Fruit fly (Drosophila melanogaster) whole organism, embryonic: ENCODE data around the gene CG31157.

Experiments used
- B-H2 ChIP-seq: fragments of 200-800 bp; sonication (Bioruptor generic); optimal IDR thresholded peaks from 2 replicates; lab custom pipeline; 2018; ENCODE audit warnings: missing biosample characterization, mild to moderate bottlenecking, missing genetic modification characterization
- CG12659 ChIP-seq: fragments of 200-800 bp; sonication (Bioruptor generic); optimal IDR thresholded peaks from 3 replicates; lab custom pipeline; 2017; ENCODE audit warnings: mild to moderate bottlenecking, missing biosample characterization, missing genetic modification reagents, missing genetic modification characterization
- CG14050 ChIP-seq: fragments of 200-800 bp; sonication (Bioruptor generic); IDR thresholded peaks from 3 replicates; pipeline ENCODE4 v1.3.6; 2022; ENCODE audit warnings: missing biosample characterization, missing genetic modification characterization
- CG1529 ChIP-seq: fragments of 200-800 bp; sonication (Bioruptor generic); optimal IDR thresholded peaks from 3 replicates; lab custom pipeline; 2018; ENCODE audit warnings: missing biosample characterization, missing genetic modification characterization
- CG15601 ChIP-seq: fragments of 200-800 bp; sonication (Bioruptor generic); optimal IDR thresholded peaks from 3 replicates; lab custom pipeline; 2019; ENCODE audit warnings: missing biosample characterization, mild to moderate bottlenecking, missing genetic modification characterization, moderate library complexity
- CG1647 ChIP-seq: fragments of 200-800 bp; sonication (Bioruptor generic); optimal IDR thresholded peaks from 3 replicates; lab custom pipeline; 2016; ENCODE audit warnings: missing biosample characterization, missing genetic modification characterization
- CG17385 ChIP-seq: fragments of 200-800 bp; sonication (Bioruptor generic); optimal IDR thresholded peaks from 3 replicates; lab custom pipeline; 2018; ENCODE audit warnings: missing biosample characterization, mild to moderate bottlenecking, missing genetic modification characterization
- CG18764 ChIP-seq: fragments of 200-800 bp; sonication (Bioruptor generic); optimal IDR thresholded peaks from 3 replicates; lab custom pipeline; 2016; ENCODE audit warnings: missing biosample characterization, missing genetic modification characterization
- CG2712 ChIP-seq: fragments of 200-800 bp; optimal IDR thresholded peaks from 3 replicates; lab custom pipeline; 2019; ENCODE audit warnings: missing biosample characterization, mild to moderate bottlenecking, missing genetic modification characterization, moderate library complexity
- CG3065 ChIP-seq: fragments of 200-800 bp; sonication (Bioruptor generic); optimal IDR thresholded peaks from 2 replicates; lab custom pipeline; 2016; ENCODE audit warnings: missing biosample characterization, missing genetic modification characterization
- CG3847 ChIP-seq: fragments of 200-800 bp; sonication (Bioruptor generic); IDR thresholded peaks from 2 replicates; pipeline ENCODE4 v1.3.6; 2022; ENCODE audit warnings: missing biosample characterization, missing genetic modification characterization
- CG4854 ChIP-seq: fragments of 200-800 bp; sonication (Bioruptor generic); optimal IDR thresholded peaks from 2 replicates; lab custom pipeline; 2016; ENCODE audit warnings: missing biosample characterization, missing genetic modification characterization, inconsistent platforms
- CG6272 ChIP-seq: fragments of 200-800 bp; sonication (Bioruptor generic); IDR thresholded peaks from 2 replicates; pipeline ENCODE4 v1.3.6; 2022; ENCODE audit warnings: missing biosample characterization, missing genetic modification characterization
- CG6791 ChIP-seq: fragments of 200-800 bp; sonication (Bioruptor generic); IDR thresholded peaks from 3 replicates; pipeline ENCODE4 v1.3.6; 2022; ENCODE audit warnings: missing biosample characterization, missing genetic modification characterization; ENCODE audit not compliant: partially characterized antibody
- CG8359 ChIP-seq: fragments of 200-800 bp; sonication (Bioruptor generic); optimal IDR thresholded peaks from 2 replicates; lab custom pipeline; 2017; ENCODE audit warnings: missing biosample characterization, mild to moderate bottlenecking, missing genetic modification characterization, borderline replicate concordance
- Doc3 ChIP-seq: fragments of 200-800 bp; sonication (Bioruptor generic); IDR thresholded peaks from 3 replicates; pipeline ENCODE4 v1.3.6; 2022; ENCODE audit warnings: missing biosample characterization, missing genetic modification characterization; ENCODE audit not compliant: partially characterized antibody
- Dref ChIP-seq: fragments of 200-800 bp; sonication (Bioruptor generic); IDR thresholded peaks from 2 replicates; pipeline ENCODE4 v1.3.6; 2022; ENCODE audit warnings: missing biosample characterization, missing genetic modification characterization
- H2.0 ChIP-seq: fragments of 200-800 bp; sonication (Bioruptor generic); IDR thresholded peaks from 2 replicates; pipeline ENCODE4 v1.3.6; 2022; ENCODE audit warnings: missing biosample characterization, missing genetic modification characterization
- HLHmδ ChIP-seq: fragments of 200-800 bp; sonication (Bioruptor generic); optimal IDR thresholded peaks from 2 replicates; lab custom pipeline; 2018; ENCODE audit warnings: missing biosample characterization, mild to moderate bottlenecking, missing genetic modification characterization, moderate library complexity
- Mrtf ChIP-seq: fragments of 200-800 bp; sonication (Bioruptor generic); IDR thresholded peaks from 3 replicates; pipeline ENCODE4 v1.3.6; 2022; ENCODE audit warnings: missing biosample characterization, missing genetic modification characterization
- PHDP ChIP-seq: fragments of 200-800 bp; sonication (Bioruptor generic); optimal IDR thresholded peaks from 3 replicates; lab custom pipeline; 2018; ENCODE audit warnings: missing biosample characterization, mild to moderate bottlenecking, missing genetic modification characterization, moderate library complexity
- Side ChIP-seq: fragments of 200-800 bp; sonication (Bioruptor generic); optimal IDR thresholded peaks from 2 replicates; lab custom pipeline; 2016; ENCODE audit warnings: missing biosample characterization, missing genetic modification characterization
- Sry-β ChIP-seq: fragments of 200-800 bp; sonication (Bioruptor generic); optimal IDR thresholded peaks from 2 replicates; lab custom pipeline; 2018; ENCODE audit warnings: missing biosample characterization, mild to moderate bottlenecking, missing genetic modification characterization, moderate library complexity
- Trl ChIP-seq, 3 experiments: fragments of >200 bp in 2 of 3; fragments of 200-800 bp in 1 of 3; sonication (Bioruptor generic) in 1 of 3; optimal IDR thresholded peaks; 2 replicates in 1 of 3; 3 replicates in 2 of 3; lab custom pipeline; 2016 to 2017; ENCODE audit warnings: missing biosample characterization in 1 of 3, missing genetic modification characterization in 1 of 3
- Xbp1 ChIP-seq: fragments of 200-800 bp; sonication (Bioruptor generic); optimal IDR thresholded peaks from 3 replicates; lab custom pipeline; 2016; ENCODE audit warnings: missing biosample characterization, mild to moderate bottlenecking, missing genetic modification characterization
- al ChIP-seq: fragments of 200-800 bp; sonication (Bioruptor generic); IDR thresholded peaks from 2 replicates; pipeline ENCODE4 v1.3.6; 2022; ENCODE audit warnings: missing biosample characterization, missing genetic modification characterization
- danr ChIP-seq: fragments of 200-800 bp; sonication (Bioruptor generic); IDR thresholded peaks from 2 replicates; pipeline ENCODE4 v1.3.6; 2022; ENCODE audit warnings: missing biosample characterization, missing genetic modification characterization
- ems ChIP-seq: fragments of 200-800 bp; sonication (Bioruptor generic); optimal IDR thresholded peaks from 3 replicates; lab custom pipeline; 2016; ENCODE audit warnings: missing biosample characterization, missing genetic modification characterization
- fd102C ChIP-seq: fragments of 200-800 bp; sonication (Bioruptor generic); optimal IDR thresholded peaks from 2 replicates; lab custom pipeline; 2018; ENCODE audit warnings: missing biosample characterization, mild to moderate bottlenecking, missing genetic modification characterization, moderate library complexity
- gfzf ChIP-seq: fragments of 200-800 bp; sonication (Bioruptor generic); optimal IDR thresholded peaks from 2 replicates; lab custom pipeline; 2016; ENCODE audit warnings: missing biosample characterization, mild to moderate bottlenecking, missing genetic modification characterization, moderate library complexity
- jigr1 ChIP-seq: fragments of 200-800 bp; sonication (Bioruptor generic); IDR thresholded peaks from 3 replicates; pipeline ENCODE4 v1.3.6; 2022; ENCODE audit warnings: missing biosample characterization, missing genetic modification characterization
- lov ChIP-seq, 2 experiments: fragments of 200-800 bp in 1 of 2; fragments of >200 bp in 1 of 2; sonication (Bioruptor generic) in 1 of 2; IDR thresholded peaks in 1 of 2; optimal IDR thresholded peaks in 1 of 2; 2 replicates in 1 of 2; 3 replicates in 1 of 2; pipeline versions ENCODE4 v1.3.6 to Lab custom; 2017 to 2022; ENCODE audit warnings: missing biosample characterization in 1 of 2, missing genetic modification characterization in 1 of 2
- maf-S ChIP-seq: fragments of 200-800 bp; sonication (Bioruptor generic); optimal IDR thresholded peaks from 2 replicates; lab custom pipeline; 2016; ENCODE audit warnings: missing biosample characterization, missing genetic modification characterization
- nau ChIP-seq: fragments of 200-800 bp; sonication (Bioruptor generic); optimal IDR thresholded peaks from 3 replicates; lab custom pipeline; 2017; ENCODE audit warnings: missing biosample characterization, mild to moderate bottlenecking, missing genetic modification characterization, missing genetic modification reagents
- org-1 ChIP-seq: fragments of 200-800 bp; sonication (Bioruptor generic); optimal IDR thresholded peaks from 2 replicates; lab custom pipeline; 2017; ENCODE audit warnings: missing biosample characterization, missing genetic modification characterization
- pnt ChIP-seq: fragments of 200-800 bp; sonication (Bioruptor generic); optimal IDR thresholded peaks from 3 replicates; lab custom pipeline; 2016; ENCODE audit warnings: missing biosample characterization, missing genetic modification characterization
- pros ChIP-seq: fragments of 200-800 bp; sonication (Bioruptor generic); optimal IDR thresholded peaks from 3 replicates; lab custom pipeline; 2019; ENCODE audit warnings: missing biosample characterization, mild to moderate bottlenecking, missing genetic modification characterization, moderate library complexity
- ro ChIP-seq: fragments of 200-800 bp; sonication (Bioruptor generic); IDR thresholded peaks from 2 replicates; pipeline ENCODE4 v1.3.6; 2022; ENCODE audit warnings: missing biosample characterization, missing genetic modification characterization
- schlank ChIP-seq: fragments of 200-800 bp; sonication (Bioruptor generic); optimal IDR thresholded peaks from 2 replicates; lab custom pipeline; 2018; ENCODE audit warnings: missing biosample characterization, mild to moderate bottlenecking, missing genetic modification characterization
- slbo ChIP-seq: fragments of 200-800 bp; sonication (Bioruptor generic); IDR thresholded peaks from 2 replicates; pipeline ENCODE4 v1.3.6; 2022; ENCODE audit warnings: missing biosample characterization, missing genetic modification characterization
- so ChIP-seq: fragments of 200-800 bp; sonication (Bioruptor generic); IDR thresholded peaks from 3 replicates; pipeline ENCODE4 v1.3.6; 2022; ENCODE audit warnings: missing biosample characterization, missing genetic modification characterization
- stc ChIP-seq: fragments of 200-800 bp; sonication (Bioruptor generic); IDR thresholded peaks from 2 replicates; pipeline ENCODE4 v1.3.6; 2022; ENCODE audit warnings: missing biosample characterization, missing genetic modification characterization
- stwl ChIP-seq: fragments of 200-800 bp; sonication (Bioruptor generic); optimal IDR thresholded peaks from 3 replicates; lab custom pipeline; 2018; ENCODE audit warnings: missing biosample characterization, mild to moderate bottlenecking, missing genetic modification characterization, moderate library complexity
- tin ChIP-seq: fragments of 200-800 bp; sonication (Bioruptor generic); optimal IDR thresholded peaks from 3 replicates; lab custom pipeline; 2016; ENCODE audit warnings: missing biosample characterization, missing genetic modification characterization
- tll ChIP-seq, 2 experiments: fragments of 200-800 bp in 1 of 2; fragments of >200 bp in 1 of 2; sonication (Bioruptor generic) in 1 of 2; optimal IDR thresholded peaks; 2 replicates each; lab custom pipeline; 2017 to 2019; ENCODE audit warnings: missing biosample characterization in 2 of 2, missing genetic modification characterization in 2 of 2, mild to moderate bottlenecking in 1 of 2, moderate library complexity in 1 of 2
- twi ChIP-seq: fragments of 200-800 bp; optimal IDR thresholded peaks from 2 replicates; lab custom pipeline; 2019; ENCODE audit warnings: missing biosample characterization, mild to moderate bottlenecking, missing genetic modification characterization, moderate library complexity
- wek ChIP-seq: fragments of 200-800 bp; sonication (Bioruptor generic); optimal IDR thresholded peaks from 3 replicates; lab custom pipeline; 2018; ENCODE audit warnings: missing biosample characterization, mild to moderate bottlenecking, missing genetic modification characterization, moderate library complexity
- zfh1 ChIP-seq: fragments of 200-800 bp; sonication (Bioruptor generic); IDR thresholded peaks from 3 replicates; pipeline ENCODE4 v1.3.6; 2022; ENCODE audit warnings: missing biosample characterization, missing genetic modification characterization

The CG31157 gene

DNA sequence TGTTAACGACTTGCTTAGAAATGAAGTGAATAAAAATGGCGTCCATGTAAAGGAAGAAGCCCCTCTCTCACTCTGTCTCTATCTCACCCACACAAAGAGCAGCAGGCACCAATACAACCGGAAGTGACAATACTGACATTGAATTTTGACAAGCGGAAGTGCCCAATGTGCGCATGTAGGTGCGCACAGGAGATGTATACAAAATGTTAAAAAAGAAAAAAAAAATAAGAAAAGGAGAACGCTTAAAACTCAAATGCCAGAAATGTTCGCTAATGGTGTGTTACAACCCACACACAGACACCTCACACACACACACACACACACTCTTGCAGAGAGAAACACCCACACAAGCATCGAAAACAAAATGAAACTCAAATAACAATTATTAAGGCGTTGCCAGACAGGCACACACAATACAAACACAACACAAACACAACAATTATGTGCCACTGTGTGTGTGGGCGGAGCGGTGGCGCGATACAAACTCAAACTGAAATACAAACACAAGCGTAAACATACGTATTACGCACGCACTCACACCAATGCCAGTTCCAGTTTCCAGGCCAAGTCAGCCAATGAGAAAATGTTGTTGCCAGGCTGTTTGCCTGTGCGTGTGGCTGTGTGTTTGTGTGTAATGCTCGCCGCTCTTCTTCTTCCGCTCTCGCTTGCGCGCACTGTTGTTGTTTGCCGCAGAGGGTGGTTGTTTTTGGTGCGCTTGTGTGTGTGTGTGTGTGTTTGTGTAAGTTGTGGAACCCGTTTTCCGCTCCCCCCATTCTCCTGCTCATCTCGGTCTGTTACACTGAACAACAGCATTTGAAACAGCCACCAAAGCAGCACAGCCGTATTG, 16.4 kb downstream of the CG31157 start (continued):
- TF ChIP-seq lov (optimal IDR thresholded peaks at IDR 0.05; lab: Kevin White, UChicago), result no peak
- no peak for TF ChIP-seq lov (GFP tag; IDR thresholded peaks at IDR 0.05; lab: Robert Waterston, UW)
- TF ChIP-seq stwl (tag; lab: Kevin White, UChicago), result no peak
- no peak for TF ChIP-seq pnt (GFP tag; lab: Kevin White, UChicago)
- TF ChIP-seq CG3847 (GFP tag; lab: Robert Waterston, UW), result no peak
- no peak for TF ChIP-seq jigr1 (GFP tag; lab: Robert Waterston, UW)
- TF ChIP-seq twi (tag; lab: Kevin White, UChicago), result peak; percentile 50
- TF ChIP-seq slbo (GFP tag; lab: Robert Waterston, UW), result no peak
- 0 out of 3 replicates have a peak, but pooled peaks have one; percentile 33 for TF ChIP-seq zfh1 (GFP tag; lab: Robert Waterston, UW)
- TF ChIP-seq maf-S, result no peak
- no peak for TF ChIP-seq al (GFP tag; lab: Robert Waterston, UW)
- TF ChIP-seq gfzf (GFP tag; lab: Kevin White, UChicago), result no peak
- peak; percentile 26 for TF ChIP-seq pros
- TF ChIP-seq Dref (GFP tag; lab: Robert Waterston, UW), result no peak
- peak in 1 of 2 experiments; percentile 75 for TF ChIP-seq tll (GFP tag; optimal IDR thresholded peaks at IDR 0.05; lab: Kevin White, UChicago)
- TF ChIP-seq org-1 (GFP tag; lab: Kevin White, UChicago), result no peak
- no peak for TF ChIP-seq CG6272 (GFP tag; lab: Robert Waterston, UW)
- TF ChIP-seq schlank (tag; lab: Kevin White, UChicago), result no peak
- TF ChIP-seq wek (GFP tag; lab: Kevin White, UChicago), result no peak
- no peak for TF ChIP-seq ems
- no peak for TF ChIP-seq tin (GFP tag; lab: Kevin White, UChicago)
- TF ChIP-seq CG4854 (GFP tag; lab: Kevin White, UChicago), result no peak
- 0 out of 3 replicates have a peak, but pooled peaks have one; percentile 49 for TF ChIP-seq CG6791 (GFP tag; lab: Robert Waterston, UW)
- TF ChIP-seq danr (GFP tag; lab: Robert Waterston, UW), result no peak
- no peak for TF ChIP-seq CG3065 (GFP tag; lab: Kevin White, UChicago)
- 0 out of 2 replicates have a peak, but pooled peaks have one; percentile 14 for TF ChIP-seq stc (GFP tag; lab: Robert Waterston, UW)
- TF ChIP-seq Trl (optimal IDR thresholded peaks at IDR 0.05; lab: Kevin White, UChicago), result peak; percentile 35 to 63
- no peak for TF ChIP-seq Trl (GFP tag; optimal IDR thresholded peaks at IDR 0.05; lab: Kevin White, UChicago)
- no peak for TF ChIP-seq CG1529 (GFP tag; lab: Kevin White, UChicago)
- no peak for TF ChIP-seq Side
- TF ChIP-seq fd102C (GFP tag; lab: Kevin White, UChicago), result peak; percentile 5
- TF ChIP-seq nau (GFP tag; lab: Kevin White, UChicago), result peak; percentile 7
- TF ChIP-seq so, result no peak
- TF ChIP-seq CG12659 (GFP tag; lab: Kevin White, UChicago), result no peak
- TF ChIP-seq CG2712 (tag; lab: Kevin White, UChicago), result peak; percentile 29
- TF ChIP-seq Sry-β, result no peak
- no peak for TF ChIP-seq CG18764 (GFP tag; lab: Kevin White, UChicago)
- no peak for TF ChIP-seq CG1647 (GFP tag; lab: Kevin White, UChicago)
- TF ChIP-seq PHDP (tag; lab: Kevin White, UChicago), result no peak
- no peak for TF ChIP-seq CG14050 (GFP tag; lab: Robert Waterston, UW)
- no peak for TF ChIP-seq Mrtf (GFP tag; lab: Robert Waterston, UW)
- no peak for TF ChIP-seq Doc3 (GFP tag; lab: Robert Waterston, UW)
- TF ChIP-seq Xbp1 (GFP tag; lab: Kevin White, UChicago), result no peak
- TF ChIP-seq B-H2 (GFP tag; lab: Kevin White, UChicago), result no peak
- no peak for TF ChIP-seq CG15601
- no peak for TF ChIP-seq ro
- TF ChIP-seq H2.0 (GFP tag; lab: Robert Waterston, UW), result no peak
- TF ChIP-seq HLHmδ (GFP tag; lab: Kevin White, UChicago), result no peak
- no peak for TF ChIP-seq CG8359 (GFP tag; lab: Kevin White, UChicago)
- TF ChIP-seq CG17385, result peak; percentile 95
